Fruit fly (Drosophila melanogaster) whole organism, embryonic: ENCODE measurements around the gene CG10660.

Experiments used
- Bgb ChIP-seq: fragments of 200-800 bp; sonication (Bioruptor generic); IDR thresholded peaks from 2 replicates; pipeline ENCODE4 v1.3.6; 2022; ENCODE audit warnings: missing biosample characterization, missing genetic modification characterization; ENCODE audit not compliant: partially characterized antibody
- Bteb2 ChIP-seq: fragments of 200-800 bp; sonication (Bioruptor generic); optimal IDR thresholded peaks from 2 replicates; lab custom pipeline; 2016; ENCODE audit warnings: missing biosample characterization, missing genetic modification characterization
- CG10979 ChIP-seq: fragments of 200-800 bp; sonication (Bioruptor generic); optimal IDR thresholded peaks from 2 replicates; lab custom pipeline; 2018; ENCODE audit warnings: missing biosample characterization, mild to moderate bottlenecking, missing genetic modification characterization, moderate library complexity
- CG12391 ChIP-seq: fragments of 200-800 bp; sonication (Bioruptor generic); optimal IDR thresholded peaks from 3 replicates; lab custom pipeline; 2018; ENCODE audit warnings: missing biosample characterization, mild to moderate bottlenecking, missing genetic modification characterization, moderate library complexity
- CG13775 ChIP-seq: fragments of 200-800 bp; sonication (Bioruptor generic); optimal IDR thresholded peaks from 3 replicates; lab custom pipeline; 2017; ENCODE audit warnings: missing biosample characterization, mild to moderate bottlenecking, missing genetic modification characterization
- CG14441 ChIP-seq: fragments of 200-800 bp; sonication (Bioruptor generic); IDR thresholded peaks from 2 replicates; pipeline ENCODE4 v1.3.6; 2022; ENCODE audit warnings: missing biosample characterization, missing genetic modification characterization
- CG14667 ChIP-seq: fragments of 200-800 bp; sonication (Bioruptor generic); IDR thresholded peaks from 2 replicates; pipeline ENCODE4 v1.3.6; 2022; ENCODE audit warnings: missing biosample characterization, missing genetic modification characterization
- CG17359 ChIP-seq: fragments of 200-800 bp; sonication (Bioruptor generic); optimal IDR thresholded peaks from 3 replicates; lab custom pipeline; 2018; ENCODE audit warnings: missing biosample characterization, mild to moderate bottlenecking, missing genetic modification characterization, moderate library complexity
- CG17568 ChIP-seq: fragments of 200-800 bp; sonication (Bioruptor generic); optimal IDR thresholded peaks from 2 replicates; lab custom pipeline; 2018; ENCODE audit warnings: missing biosample characterization, mild to moderate bottlenecking, missing genetic modification characterization, moderate library complexity
- CG17912 ChIP-seq: fragments of 200-800 bp; sonication (Bioruptor generic); optimal IDR thresholded peaks from 2 replicates; lab custom pipeline; 2018; ENCODE audit warnings: missing biosample characterization, mild to moderate bottlenecking, missing genetic modification characterization
- CG2129 ChIP-seq: fragments of 200-800 bp; sonication (Bioruptor generic); IDR thresholded peaks from 2 replicates; pipeline ENCODE4 v1.3.6; 2022; ENCODE audit warnings: missing biosample characterization, missing genetic modification characterization; ENCODE audit not compliant: partially characterized antibody
- CG2889 ChIP-seq: fragments of 200-800 bp; sonication (Bioruptor generic); IDR thresholded peaks from 3 replicates; pipeline ENCODE4 v1.3.6; 2022; ENCODE audit warnings: missing biosample characterization, missing genetic modification characterization
- CG3163 ChIP-seq: fragments of 200-800 bp; sonication (Bioruptor generic); optimal IDR thresholded peaks from 3 replicates; lab custom pipeline; 2016; ENCODE audit warnings: missing biosample characterization, missing genetic modification characterization
- CG33557 ChIP-seq: fragments of 200-800 bp; sonication (Bioruptor generic); optimal IDR thresholded peaks from 2 replicates; lab custom pipeline; 2019; ENCODE audit warnings: missing biosample characterization, mild to moderate bottlenecking, missing genetic modification characterization, moderate library complexity
- CG7839 ChIP-seq: fragments of 200-800 bp; sonication (Bioruptor generic); optimal IDR thresholded peaks from 3 replicates; lab custom pipeline; 2018; ENCODE audit warnings: missing biosample characterization, mild to moderate bottlenecking, missing genetic modification characterization, moderate library complexity
- CG8478 ChIP-seq: fragments of >200 bp; optimal IDR thresholded peaks from 2 replicates; lab custom pipeline; 2018
- CG8765 ChIP-seq: fragments of 200-800 bp; sonication (Bioruptor generic); IDR thresholded peaks from 2 replicates; pipeline ENCODE4 v1.3.6; 2022; ENCODE audit warnings: missing biosample characterization, missing genetic modification characterization
- CG9797 ChIP-seq: fragments of 200-800 bp; sonication (Bioruptor generic); optimal IDR thresholded peaks from 3 replicates; lab custom pipeline; 2018; ENCODE audit warnings: missing biosample characterization, mild to moderate bottlenecking, missing genetic modification characterization
- CG9932 ChIP-seq: fragments of 200-800 bp; sonication (Bioruptor generic); IDR thresholded peaks from 2 replicates; pipeline ENCODE4 v1.3.6; 2022; ENCODE audit warnings: missing biosample characterization, missing genetic modification characterization
- D ChIP-seq, 2 experiments: fragments of 200-800 bp in 1 of 2; fragments of >200 bp in 1 of 2; sonication (Bioruptor generic) in 1 of 2; optimal IDR thresholded peaks; 2 replicates in 1 of 2; 3 replicates in 1 of 2; lab custom pipeline; 2017; ENCODE audit warnings: mild to moderate bottlenecking in 1 of 2, missing biosample characterization in 1 of 2, missing genetic modification characterization in 1 of 2, missing genetic modification reagents in 1 of 2
- Dp ChIP-seq: fragments of 200-800 bp; sonication (Bioruptor generic); optimal IDR thresholded peaks from 2 replicates; lab custom pipeline; 2018; ENCODE audit warnings: missing biosample characterization, mild to moderate bottlenecking, missing genetic modification characterization, moderate library complexity
- ERR ChIP-seq: fragments of 200-800 bp; sonication (Bioruptor generic); optimal IDR thresholded peaks from 2 replicates; lab custom pipeline; 2016; ENCODE audit warnings: missing biosample characterization, missing genetic modification characterization
- HLH3B ChIP-seq: fragments of 200-800 bp; sonication (Bioruptor generic); IDR thresholded peaks from 2 replicates; pipeline ENCODE4 v1.3.6; 2022; ENCODE audit warnings: missing biosample characterization, missing genetic modification characterization
- Hey ChIP-seq: fragments of 200-800 bp; sonication (Bioruptor generic); optimal IDR thresholded peaks from 3 replicates; lab custom pipeline; 2018; ENCODE audit warnings: missing biosample characterization, mild to moderate bottlenecking, missing genetic modification characterization
- Hmx ChIP-seq: fragments of 200-800 bp; sonication (Bioruptor generic); optimal IDR thresholded peaks from 2 replicates; lab custom pipeline; 2016; ENCODE audit warnings: missing biosample characterization, missing genetic modification characterization
- Mrtf ChIP-seq: fragments of 200-800 bp; sonication (Bioruptor generic); IDR thresholded peaks from 3 replicates; pipeline ENCODE4 v1.3.6; 2022; ENCODE audit warnings: missing biosample characterization, missing genetic modification characterization
- Opbp ChIP-seq: fragments of 200-800 bp; sonication (Bioruptor generic); IDR thresholded peaks from 3 replicates; pipeline ENCODE4 v1.3.6; 2022; ENCODE audit warnings: missing biosample characterization, missing genetic modification characterization; ENCODE audit not compliant: partially characterized antibody
- PHDP ChIP-seq: fragments of 200-800 bp; sonication (Bioruptor generic); optimal IDR thresholded peaks from 3 replicates; lab custom pipeline; 2018; ENCODE audit warnings: missing biosample characterization, mild to moderate bottlenecking, missing genetic modification characterization, moderate library complexity
- Ptx1 ChIP-seq: fragments of 200-800 bp; sonication (Bioruptor generic); IDR thresholded peaks from 2 replicates; pipeline ENCODE4 v1.3.6; 2022; ENCODE audit warnings: missing biosample characterization, missing genetic modification characterization
- Rfx ChIP-seq: fragments of 200-800 bp; sonication (Bioruptor generic); IDR thresholded peaks from 2 replicates; pipeline ENCODE4 v1.3.6; 2022; ENCODE audit warnings: missing biosample characterization, missing genetic modification characterization
- Sox100B ChIP-seq: fragments of 200-800 bp; sonication (Bioruptor generic); optimal IDR thresholded peaks from 3 replicates; lab custom pipeline; 2018; ENCODE audit warnings: missing biosample characterization, mild to moderate bottlenecking, missing genetic modification characterization
- aop ChIP-seq: fragments of 200-800 bp; sonication (Bioruptor generic); IDR thresholded peaks from 2 replicates; pipeline ENCODE4 v1.3.6; 2022; ENCODE audit warnings: missing biosample characterization, missing genetic modification characterization
- ap ChIP-seq: fragments of 200-800 bp; sonication (Bioruptor generic); IDR thresholded peaks from 2 replicates; pipeline ENCODE4 v1.3.6; 2022; ENCODE audit warnings: missing biosample characterization, missing genetic modification characterization
- ase ChIP-seq: fragments of 200-800 bp; sonication (Bioruptor generic); IDR thresholded peaks from 3 replicates; pipeline ENCODE4 v1.3.6; 2022; ENCODE audit warnings: missing biosample characterization, missing genetic modification characterization
- dan ChIP-seq: fragments of 200-800 bp; sonication (Bioruptor generic); IDR thresholded peaks from 2 replicates; pipeline ENCODE4 v1.3.6; 2022; ENCODE audit warnings: missing biosample characterization, missing genetic modification characterization
- exex ChIP-seq: fragments of 200-800 bp; sonication (Bioruptor generic); optimal IDR thresholded peaks from 4 replicates; lab custom pipeline; 2018; ENCODE audit warnings: missing biosample characterization, mild to moderate bottlenecking, missing genetic modification characterization, moderate library complexity
- gsb-n ChIP-seq: fragments of 200-800 bp; sonication (Bioruptor generic); optimal IDR thresholded peaks from 3 replicates; lab custom pipeline; 2018; ENCODE audit warnings: missing biosample characterization, mild to moderate bottlenecking, missing genetic modification characterization
- kah ChIP-seq: fragments of 200-800 bp; sonication (Bioruptor generic); optimal IDR thresholded peaks from 2 replicates; lab custom pipeline; 2018; ENCODE audit warnings: missing biosample characterization, mild to moderate bottlenecking, missing genetic modification characterization
- kay ChIP-seq: fragments of 200-800 bp; sonication (Bioruptor generic); optimal IDR thresholded peaks from 2 replicates; lab custom pipeline; 2016; ENCODE audit warnings: missing biosample characterization, missing genetic modification characterization
- lmd ChIP-seq: fragments of 200-800 bp; sonication (Bioruptor generic); IDR thresholded peaks from 2 replicates; pipeline ENCODE4 v1.3.6; 2022; ENCODE audit warnings: missing biosample characterization, missing genetic modification characterization
- luna ChIP-seq: fragments of 200-800 bp; sonication (Bioruptor generic); optimal IDR thresholded peaks from 2 replicates; lab custom pipeline; 2016; ENCODE audit warnings: missing biosample characterization, missing genetic modification characterization
- nau ChIP-seq: fragments of 200-800 bp; sonication (Bioruptor generic); optimal IDR thresholded peaks from 3 replicates; lab custom pipeline; 2017; ENCODE audit warnings: missing biosample characterization, mild to moderate bottlenecking, missing genetic modification characterization, missing genetic modification reagents
- oc ChIP-seq: fragments of 200-800 bp; sonication (Bioruptor generic); optimal IDR thresholded peaks from 2 replicates; lab custom pipeline; 2018; ENCODE audit warnings: missing biosample characterization, mild to moderate bottlenecking, missing genetic modification characterization, moderate library complexity
- pb ChIP-seq: fragments of 200-800 bp; sonication (Bioruptor generic); optimal IDR thresholded peaks from 3 replicates; lab custom pipeline; 2016; ENCODE audit warnings: missing biosample characterization, missing genetic modification characterization
- rib ChIP-seq: fragments of 200-800 bp; sonication (Bioruptor generic); IDR thresholded peaks from 2 replicates; pipeline ENCODE4 v1.3.6; 2022; ENCODE audit warnings: missing biosample characterization, missing genetic modification characterization
- run ChIP-seq: fragments of 200-800 bp; sonication (Bioruptor generic); optimal IDR thresholded peaks from 3 replicates; lab custom pipeline; 2018; ENCODE audit warnings: missing biosample characterization, mild to moderate bottlenecking, missing genetic modification characterization
- sens ChIP-seq: fragments of 200-800 bp; sonication (Bioruptor generic); peaks from one replicate; lab custom pipeline; 2016; ENCODE audit warnings: missing biosample characterization, missing genetic modification characterization
- toy ChIP-seq: fragments of 200-800 bp; sonication (Bioruptor generic); IDR thresholded peaks from 2 replicates; pipeline ENCODE4 v1.3.6; 2022; ENCODE audit warnings: missing biosample characterization, missing genetic modification characterization
- zen ChIP-seq: fragments of 200-800 bp; sonication (Bioruptor generic); optimal IDR thresholded peaks from 3 replicates; lab custom pipeline; 2018; ENCODE audit warnings: missing biosample characterization, mild to moderate bottlenecking, missing genetic modification characterization, moderate library complexity

CG10660 gene

dm6 chr3L:12456916-12457662, 33.4 kb downstream of the CG10660 start (continued):
- TF ChIP-seq nau (GFP tag; lab: Kevin White, UChicago) (no peak), kay (GFP tag; lab: Kevin White, UChicago) (peak; percentile 51), gsb-n (tag; lab: Kevin White, UChicago) (peak; percentile 92), CG12391 (tag; lab: Kevin White, UChicago) (peak; percentile 90), Bteb2 (peak; percentile 49), CG9932 (GFP tag; lab: Robert Waterston, UW) (no peak), PHDP (tag; lab: Kevin White, UChicago) (peak; percentile 80), lmd (GFP tag; lab: Robert Waterston, UW) (peak; percentile 62), dan (GFP tag; lab: Robert Waterston, UW) (no peak), CG17568 (GFP tag; lab: Kevin White, UChicago) (peak; percentile 51), CG3163 (GFP tag; lab: Kevin White, UChicago) (no peak), Bgb (no peak), CG33557 (peak; percentile 92), run (tag; lab: Kevin White, UChicago) (peak; percentile 64), CG8478 (lab: Kevin White, UChicago) (no peak), Hey (tag; lab: Kevin White, UChicago) (no peak), CG14441 (GFP tag; lab: Robert Waterston, UW) (peak; percentile 40; the same call in 1 of the 2 replicates), CG17912 (no peak), ERR (GFP tag; lab: Kevin White, UChicago) (no peak), Dp (GFP tag; lab: Kevin White, UChicago) (no peak), oc (peak; percentile 42), CG8765 (GFP tag; lab: Robert Waterston, UW) (no peak), Rfx (no peak), exex (tag; lab: Kevin White, UChicago) (no peak), CG2129 (no peak), ap (GFP tag; lab: Robert Waterston, UW) (peak; percentile 44; the same call in 1 of the 2 replicates), zen (tag; lab: Kevin White, UChicago) (peak; percentile 79), Hmx (peak; percentile 26), aop (no peak), CG7839 (tag; lab: Kevin White, UChicago) (peak; percentile 88), ase (GFP tag; lab: Robert Waterston, UW) (peak; percentile 24; the same call in 1 of the 3 replicates), luna (GFP tag; lab: Kevin White, UChicago) (no peak), sens (GFP tag; lab: Kevin White, UChicago) (peak; percentile 97), kah (GFP tag; lab: Kevin White, UChicago) (peak; percentile 46), D (optimal IDR thresholded peaks at IDR 0.05; lab: Kevin White, UChicago) (no peak), D (GFP tag; optimal IDR thresholded peaks at IDR 0.05; lab: Kevin White, UChicago) (peak; percentile 88), rib (GFP tag; lab: Robert Waterston, UW) (no peak), Mrtf (GFP tag; lab: Robert Waterston, UW) (no peak; the same call in 2 of the 3 replicates), Sox100B (GFP tag; lab: Kevin White, UChicago) (peak; percentile 93), Opbp (GFP tag; lab: Robert Waterston, UW) (no peak), CG17359 (tag; lab: Kevin White, UChicago) (peak; percentile 82), CG13775 (peak; percentile 81), CG10979 (peak; percentile 97), CG2889 (GFP tag; lab: Robert Waterston, UW) (no peak), toy (no peak), pb (GFP tag; lab: Kevin White, UChicago) (no peak), CG14667 (GFP tag; lab: Robert Waterston, UW) (0 out of 2 replicates have a peak, but pooled peaks have one; percentile 24), Ptx1 (GFP tag; lab: Robert Waterston, UW) (peak; percentile 72), CG9797 (GFP tag; lab: Kevin White, UChicago) (no peak), HLH3B (GFP tag; lab: Robert Waterston, UW) (peak; percentile 44; the same call in 1 of the 2 replicates)
